Worm (Caenorhabditis elegans) whole organism, early embryonic: ENCODE data around the gene B0524.2.

Experiments used
- B0310.2 ChIP-seq: sonication (generic microtip); optimal IDR thresholded peaks from 2 replicates; lab custom pipeline; 2016; ENCODE audit warnings: mild to moderate bottlenecking, missing genetic modification characterization, missing compliant biosample characterization
- F13C5.2 ChIP-seq: sonication (generic microtip); optimal IDR thresholded peaks from 2 replicates; lab custom pipeline; 2017; ENCODE audit warnings: mild to moderate bottlenecking, missing genetic modification characterization, inconsistent platforms, missing compliant biosample characterization
- aly-1 ChIP-seq: sonication (generic microtip); optimal IDR thresholded peaks from 2 replicates; lab custom pipeline; 2016; ENCODE audit warnings: missing genetic modification characterization, missing compliant biosample characterization
- ama-1 ChIP-seq: fragments of 150-350 bp; optimal IDR thresholded peaks from 2 replicates; lab custom pipeline; 2014
- ceh-13 ChIP-seq: fragments of 200-800 bp; sonication (Bioruptor generic); optimal IDR thresholded peaks from 2 replicates; lab custom pipeline; 2018; ENCODE audit warnings: mild to moderate bottlenecking, missing genetic modification characterization, missing compliant biosample characterization
- ceh-36 ChIP-seq: sonication (generic microtip); optimal IDR thresholded peaks from 2 replicates; lab custom pipeline; 2016; ENCODE audit warnings: missing genetic modification characterization, inconsistent platforms, missing compliant biosample characterization
- ets-7 ChIP-seq: sonication (generic microtip); optimal IDR thresholded peaks from 2 replicates; lab custom pipeline; 2016; ENCODE audit warnings: missing genotype, missing genetic modification characterization, missing compliant biosample characterization
- flt-1 ChIP-seq: fragments of 200-800 bp; sonication (Bioruptor generic); IDR thresholded peaks from 2 replicates; pipeline ENCODE4 v1.3.6; 2022; ENCODE audit warnings: missing genetic modification characterization, missing compliant biosample characterization
- hmbx-1 ChIP-seq: sonication (generic microtip); optimal IDR thresholded peaks from 2 replicates; lab custom pipeline; 2016; ENCODE audit warnings: mild to moderate bottlenecking, missing genetic modification characterization, missing compliant biosample characterization
- hmg-4 ChIP-seq: fragments of 200-800 bp; sonication (Bioruptor generic); optimal IDR thresholded peaks from 2 replicates; lab custom pipeline; 2018; ENCODE audit warnings: mild to moderate bottlenecking, missing genetic modification characterization, missing compliant biosample characterization
- hnd-1 ChIP-seq: sonication (generic microtip); optimal IDR thresholded peaks from 2 replicates; lab custom pipeline; 2016; ENCODE audit warnings: missing genetic modification characterization, missing compliant biosample characterization
- pes-1 ChIP-seq: fragments of 200-800 bp; sonication (Bioruptor generic); IDR thresholded peaks from 2 replicates; pipeline ENCODE4 v1.3.6; 2022; ENCODE audit warnings: missing genetic modification reagents, missing genetic modification characterization, missing compliant biosample characterization
- scrt-1 ChIP-seq: fragments of 200-800 bp; sonication (Bioruptor generic); IDR thresholded peaks from 2 replicates; pipeline ENCODE4 v1.3.6; 2022; ENCODE audit warnings: missing genetic modification characterization, missing compliant biosample characterization
- sea-1 ChIP-seq: fragments of 200-800 bp; sonication (Bioruptor generic); conservative IDR thresholded peaks from 2 replicates; pipeline ENCODE4 v1.3.6; 2022; ENCODE audit warnings: missing genetic modification characterization, missing compliant biosample characterization
- tbx-11 ChIP-seq: fragments of 200-800 bp; sonication (Bioruptor generic); IDR thresholded peaks from 2 replicates; pipeline ENCODE4 v1.3.6; 2022; ENCODE audit warnings: missing genetic modification characterization, missing compliant biosample characterization
- tbx-37 ChIP-seq: fragments of 200-800 bp; sonication (Bioruptor generic); conservative IDR thresholded peaks from 2 replicates; pipeline ENCODE4 v1.3.6; 2022; ENCODE audit warnings: missing genetic modification reagents, missing genetic modification characterization, missing compliant biosample characterization
- tra-4 ChIP-seq: sonication (generic microtip); optimal IDR thresholded peaks from 2 replicates; lab custom pipeline; 2017; ENCODE audit warnings: missing genetic modification characterization, missing compliant biosample characterization

B0524.2 gene

ce11 chrIII:1860129-1860528 lies 33.7 kb upstream of the B0524.2 start, which contains the start of gene ttc-7:
TSS of gene ttc-7 (plus strand) at chrIII:1860429.
- no peak for TF ChIP-seq ama-1
- no peak for TF ChIP-seq hmg-4 (GFP tag; lab: Kevin White, UChicago)
- TF ChIP-seq B0310.2 (tag; lab: Kevin White, UChicago), result no peak
- TF ChIP-seq pes-1 (GFP tag; lab: Robert Waterston, UW), result no peak
- TF ChIP-seq F13C5.2 (tag; lab: Kevin White, UChicago), result no peak
- no peak for TF ChIP-seq ets-7 (tag; lab: Kevin White, UChicago)
- no peak for TF ChIP-seq tra-4 (tag; lab: Kevin White, UChicago)
- no peak for TF ChIP-seq sea-1 (GFP tag; lab: Robert Waterston, UW)
- no peak for TF ChIP-seq hnd-1 (tag; lab: Kevin White, UChicago)
- no peak for TF ChIP-seq aly-1
- no peak for TF ChIP-seq ceh-36 (tag; lab: Kevin White, UChicago)
- no peak for TF ChIP-seq tbx-11 (GFP tag; lab: Robert Waterston, UW)
- no peak for TF ChIP-seq scrt-1
- TF ChIP-seq flt-1 (GFP tag; lab: Robert Waterston, UW), result no peak
- no peak for TF ChIP-seq tbx-37
- no peak for TF ChIP-seq ceh-13

DNA sequence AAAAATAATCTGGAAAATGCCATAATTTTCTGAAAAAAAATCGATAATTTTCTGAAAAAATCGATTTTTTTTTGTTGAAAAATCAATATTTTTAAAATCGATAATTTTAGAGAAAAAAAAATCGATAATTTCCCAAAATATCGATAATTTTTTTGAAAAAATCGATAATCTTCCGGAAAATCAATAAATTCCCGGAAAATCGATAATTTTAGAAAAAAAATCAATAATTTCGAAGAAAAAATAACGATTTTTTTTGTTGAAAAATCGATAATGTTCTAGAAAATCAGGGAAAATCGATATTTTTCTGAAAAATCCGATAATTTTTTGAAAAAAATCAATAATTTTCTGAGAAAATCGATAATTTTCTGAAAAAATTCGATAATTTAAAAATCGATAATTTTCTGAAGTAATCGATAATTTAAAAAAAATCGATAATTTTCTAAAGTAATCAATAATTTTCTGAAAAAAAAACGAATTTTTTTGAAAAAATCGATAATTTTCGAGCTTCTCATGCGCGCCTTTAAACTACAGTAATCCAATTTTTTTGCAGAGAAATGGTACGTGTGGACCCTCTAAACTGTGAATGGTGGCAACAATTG lies 17.5 kb upstream of the B0524.2 start:
- no peak for TF ChIP-seq hnd-1 (tag; lab: Kevin White, UChicago)
- no peak for TF ChIP-seq flt-1 (GFP tag; lab: Robert Waterston, UW)
- TF ChIP-seq ceh-36 (tag; lab: Kevin White, UChicago), result no peak
- no peak for TF ChIP-seq tbx-11 (GFP tag; lab: Robert Waterston, UW)
- TF ChIP-seq aly-1, result no peak
- no peak for TF ChIP-seq sea-1 (GFP tag; lab: Robert Waterston, UW)
- TF ChIP-seq tra-4 (tag; lab: Kevin White, UChicago), result no peak
- TF ChIP-seq hmbx-1 (tag; lab: Kevin White, UChicago), result no peak
- no peak for TF ChIP-seq hmg-4 (GFP tag; lab: Kevin White, UChicago)
- TF ChIP-seq scrt-1, result no peak
- TF ChIP-seq ets-7 (tag; lab: Kevin White, UChicago), result no peak
- TF ChIP-seq ama-1, result no peak
- TF ChIP-seq tbx-37, result no peak
- TF ChIP-seq ceh-13, result no peak
- TF ChIP-seq pes-1 (GFP tag; lab: Robert Waterston, UW), result no peak

- TF ChIP-seq hmg-4 (GFP tag; lab: Kevin White, UChicago) (no peak), hnd-1 (tag; lab: Kevin White, UChicago) (no peak), sea-1 (GFP tag; lab: Robert Waterston, UW) (no peak), scrt-1 (no peak), B0310.2 (tag; lab: Kevin White, UChicago) (no peak), ceh-13 (no peak), tbx-37 (no peak)
Measured at ce11 chrIII:1877189-1877588, 16.7 kb upstream of the B0524.2 start.

DNA sequence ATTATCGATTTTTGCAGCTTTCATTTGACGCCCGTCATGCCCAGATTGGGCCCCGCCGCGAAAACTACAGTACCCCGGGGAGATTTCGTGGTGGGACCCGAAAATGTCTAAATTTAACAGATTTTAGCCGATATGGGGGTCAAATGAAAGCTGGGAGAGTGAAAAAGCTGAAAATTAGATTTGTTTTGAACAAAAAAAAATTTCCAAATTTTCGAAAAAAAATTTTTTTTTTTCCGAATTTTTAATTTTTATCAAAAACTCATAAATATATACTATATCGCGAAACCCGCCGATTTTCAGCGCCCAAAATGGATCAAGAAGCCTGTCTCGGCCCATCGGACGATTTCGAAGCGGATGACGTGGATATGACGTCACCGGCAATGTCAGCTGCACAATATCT lies 15.8 kb upstream of the B0524.2 start, which contains the start of gene smi-1:
Gene smi-1, plus strand, starts transcription at position 301 of the 400 bp plus-strand sequence.
- TF ChIP-seq sea-1 (GFP tag; lab: Robert Waterston, UW), result no peak
- TF ChIP-seq hmbx-1 (tag; lab: Kevin White, UChicago), result no peak
- no peak for TF ChIP-seq ceh-36 (tag; lab: Kevin White, UChicago)
- no peak for TF ChIP-seq scrt-1
- no peak for TF ChIP-seq pes-1 (GFP tag; lab: Robert Waterston, UW)
- TF ChIP-seq tra-4 (tag; lab: Kevin White, UChicago), result no peak
- no peak for TF ChIP-seq B0310.2 (tag; lab: Kevin White, UChicago)
- TF ChIP-seq tbx-11 (GFP tag; lab: Robert Waterston, UW), result no peak
- no peak for TF ChIP-seq F13C5.2 (tag; lab: Kevin White, UChicago)

DNA sequence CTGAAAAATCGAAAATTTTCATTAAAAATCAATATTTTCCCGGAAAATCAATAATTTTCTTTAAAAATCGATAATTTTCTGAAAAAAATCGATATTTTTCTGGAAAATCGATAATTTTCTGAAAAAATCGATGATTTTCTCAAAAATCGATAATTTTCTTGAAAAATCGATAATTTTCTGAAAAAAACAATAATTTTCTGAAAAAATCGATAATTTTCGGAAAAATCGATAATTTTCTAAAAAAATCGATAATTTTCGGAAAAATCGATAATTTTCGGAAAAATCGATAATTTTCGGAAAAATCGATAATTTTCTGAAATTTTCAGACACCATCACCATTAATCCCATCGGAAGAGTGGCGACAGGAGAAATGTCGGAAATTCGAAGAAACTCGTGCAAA lies 14.9 kb upstream of the B0524.2 start:
- TF ChIP-seq ets-7 (tag; lab: Kevin White, UChicago), result no peak
- no peak for TF ChIP-seq tra-4 (tag; lab: Kevin White, UChicago)
- no peak for TF ChIP-seq scrt-1
- no peak for TF ChIP-seq ama-1
- no peak for TF ChIP-seq F13C5.2 (tag; lab: Kevin White, UChicago)

DNA sequence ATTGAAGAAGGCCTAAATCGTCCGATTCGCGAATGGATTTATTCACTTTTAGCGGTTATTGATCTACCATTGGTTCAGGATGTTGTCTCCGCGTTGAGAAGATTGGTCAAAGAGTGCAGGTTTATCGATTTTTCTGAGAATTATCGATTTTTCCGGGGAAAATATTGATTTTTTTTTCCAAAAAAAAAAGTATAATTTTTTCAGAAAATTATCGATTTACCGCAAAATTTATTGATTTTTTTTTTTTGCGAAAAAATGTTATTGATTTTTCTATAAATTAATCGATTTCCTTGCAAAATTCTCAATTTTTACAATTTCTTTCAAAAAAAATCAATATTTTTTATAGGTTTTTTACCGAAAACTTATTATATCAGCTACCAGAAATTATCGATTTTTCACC lies 13.6 kb upstream of the B0524.2 start:
- no peak for TF ChIP-seq ceh-36 (tag; lab: Kevin White, UChicago)
- no peak for TF ChIP-seq sea-1 (GFP tag; lab: Robert Waterston, UW)
- no peak for TF ChIP-seq ama-1
- no peak for TF ChIP-seq B0310.2 (tag; lab: Kevin White, UChicago)

ce11 chrIII:1882678-1883077 lies 11.2 kb upstream of the B0524.2 start:
- no peak for TF ChIP-seq tra-4 (tag; lab: Kevin White, UChicago)
- no peak for TF ChIP-seq aly-1
- TF ChIP-seq hmg-4 (GFP tag; lab: Kevin White, UChicago), result no peak
- no peak for TF ChIP-seq F13C5.2 (tag; lab: Kevin White, UChicago)
- TF ChIP-seq sea-1 (GFP tag; lab: Robert Waterston, UW), result no peak
- no peak for TF ChIP-seq scrt-1
- TF ChIP-seq B0310.2 (tag; lab: Kevin White, UChicago), result no peak
- no peak for TF ChIP-seq flt-1 (GFP tag; lab: Robert Waterston, UW)
- no peak for TF ChIP-seq ama-1
- no peak for TF ChIP-seq hmbx-1 (tag; lab: Kevin White, UChicago)
- TF ChIP-seq ets-7 (tag; lab: Kevin White, UChicago), result no peak
- no peak for TF ChIP-seq pes-1 (GFP tag; lab: Robert Waterston, UW)
- TF ChIP-seq ceh-36 (tag; lab: Kevin White, UChicago), result no peak
- no peak for TF ChIP-seq tbx-11 (GFP tag; lab: Robert Waterston, UW)
- no peak for TF ChIP-seq tbx-37

DNA sequence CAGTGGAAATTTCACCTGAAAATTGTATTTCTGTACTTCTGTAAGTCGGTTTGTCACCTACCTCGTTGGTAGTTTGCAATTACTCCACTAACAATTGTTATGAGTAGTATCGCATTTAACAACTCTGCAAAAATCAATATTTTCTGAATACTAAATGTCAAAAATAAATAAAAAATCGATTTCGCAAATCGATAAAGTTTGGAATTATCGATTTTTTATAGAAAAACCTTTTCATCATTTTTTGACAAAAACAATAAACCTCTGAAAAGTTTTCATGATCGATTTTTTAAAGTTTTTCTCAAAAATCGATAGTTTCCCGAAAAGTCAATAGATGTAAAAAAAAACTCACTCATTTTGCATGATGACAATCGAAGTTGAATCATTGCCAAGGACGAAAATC lies 6.9 kb upstream of the B0524.2 start:
- TF ChIP-seq tbx-11 (GFP tag; lab: Robert Waterston, UW) (no peak), hmbx-1 (tag; lab: Kevin White, UChicago) (no peak), scrt-1 (no peak), hmg-4 (GFP tag; lab: Kevin White, UChicago) (no peak), tbx-37 (no peak)
